Worm (Caenorhabditis elegans): ENCODE results near the gene ZK1055.6.

ZK1055.6 gene

ce11 chrV:6606197-6606596, 3.8 kb upstream of the ZK1055.6 start:
- no peak for TF ChIP-seq elt-2 (tag; optimal IDR thresholded peaks at IDR 0.05)
- no peak for TF ChIP-seq ceh-14 (tag; optimal IDR thresholded peaks at IDR 0.05)
- no peak for TF ChIP-seq hlh-13 (GFP tag; optimal IDR thresholded peaks at IDR 0.05)
- no peak for TF ChIP-seq tbx-7 (tag; optimal IDR thresholded peaks at IDR 0.05)
- no peak for TF ChIP-seq hlh-30 (tag; optimal IDR thresholded peaks at IDR 0.05; ENCODE audit: insufficient read depth)
- TF ChIP-seq ztf-16 (tag; optimal IDR thresholded peaks at IDR 0.05) = no peak
- TF ChIP-seq npax-4 (tag; optimal IDR thresholded peaks at IDR 0.05) = no peak
- no peak for TF ChIP-seq nhr-11 (tag; optimal IDR thresholded peaks at IDR 0.05)
- no peak for TF ChIP-seq hlh-8 (tag; optimal IDR thresholded peaks at IDR 0.05)
- TF ChIP-seq ceh-24 (tag; optimal IDR thresholded peaks at IDR 0.05) = no peak
- TF ChIP-seq ceh-6 (GFP tag; optimal IDR thresholded peaks at IDR 0.05) = no peak

- TF ChIP-seq odd-2 (tag; optimal IDR thresholded peaks at IDR 0.05) (no peak), ahr-1 (tag; optimal IDR thresholded peaks at IDR 0.05) (no peak), ceh-48 (tag; optimal IDR thresholded peaks at IDR 0.05) (no peak), pha-2 (tag; optimal IDR thresholded peaks at IDR 0.05) (no peak), ceh-14 (tag; optimal IDR thresholded peaks at IDR 0.05) (no peak), madf-2 (tag; optimal IDR thresholded peaks at IDR 0.05) (no peak), ztf-16 (tag; optimal IDR thresholded peaks at IDR 0.05) (no peak), fkh-6 (tag; optimal IDR thresholded peaks at IDR 0.05) (no peak), ceh-31 (tag; optimal IDR thresholded peaks at IDR 0.05) (no peak), mec-3 (tag; optimal IDR thresholded peaks at IDR 0.05; ENCODE audit: borderline replicate concordance) (no peak)
Observed at ce11 chrV:6605275-6605674, 2.9 kb upstream of the ZK1055.6 start, which contains the start of gene ZK1055.7. Gene ZK1055.7, minus strand, starts transcription at chrV:6605375.

DNA sequence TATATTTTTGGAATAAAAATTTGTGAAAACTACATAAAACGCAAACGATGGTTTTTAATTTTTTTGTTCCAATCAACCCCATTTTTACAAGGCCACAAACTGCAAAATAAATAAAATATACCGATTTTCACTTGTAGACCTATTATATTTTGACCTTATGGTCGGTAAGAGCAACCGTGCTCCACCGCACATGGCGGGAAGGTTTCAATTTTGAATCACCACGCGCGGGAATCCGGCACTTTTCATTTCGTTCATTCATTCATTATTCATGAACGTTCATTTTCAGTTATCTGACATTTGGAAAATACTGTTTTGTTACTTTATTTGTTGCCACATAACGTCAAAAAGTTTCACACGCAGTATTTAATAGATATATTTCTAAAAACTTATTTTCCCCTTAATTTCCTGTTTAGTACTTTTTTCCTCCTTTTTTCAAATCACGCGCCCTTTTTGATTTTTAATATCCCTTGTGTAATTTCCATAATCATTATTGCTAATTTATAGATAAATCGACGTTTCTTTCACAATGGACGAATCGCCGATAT, 8.6 kb downstream of the ZK1055.6 start, which contains the start of gene hcp-1:
hcp-1 (plus strand) TSS at position 495 of the 545 bp plus-strand sequence.
- TF ChIP-seq K02D7.2 (tag; optimal IDR thresholded peaks at IDR 0.05) (no peak), ama-1 (optimal IDR thresholded peaks at IDR 0.05) (no peak), ets-4 (tag; optimal IDR thresholded peaks at IDR 0.05) (no peak), hlh-30 (tag; optimal IDR thresholded peaks at IDR 0.05; ENCODE audit: insufficient read depth) (no peak), C38D4.7 (GFP tag; optimal IDR thresholded peaks at IDR 0.05) (no peak), pag-3 (tag; optimal IDR thresholded peaks at IDR 0.05; ENCODE audit: borderline replicate concordance) (no peak), ceh-9 (tag; optimal IDR thresholded peaks at IDR 0.05) (no peak), gmeb-2 (tag; optimal IDR thresholded peaks at IDR 0.05) (no peak), tbx-7 (tag; optimal IDR thresholded peaks at IDR 0.05) (no peak), ceh-18 (tag; optimal IDR thresholded peaks at IDR 0.05) (no peak), pqm-1 (tag; optimal IDR thresholded peaks at IDR 0.05) (no peak), ref-2 (tag; optimal IDR thresholded peaks at IDR 0.05) (no peak), unc-42 (tag; optimal IDR thresholded peaks at IDR 0.05) (no peak), ceh-14 (tag; optimal IDR thresholded peaks at IDR 0.05) (no peak), elt-2 (tag; optimal IDR thresholded peaks at IDR 0.05) (no peak), fkh-10 (GFP tag; optimal IDR thresholded peaks at IDR 0.05) (no peak), elt-4 (tag; optimal IDR thresholded peaks at IDR 0.05) (no peak), fkh-6 (tag; optimal IDR thresholded peaks at IDR 0.05) (no peak), madf-2 (tag; optimal IDR thresholded peaks at IDR 0.05) (no peak)

DNA sequence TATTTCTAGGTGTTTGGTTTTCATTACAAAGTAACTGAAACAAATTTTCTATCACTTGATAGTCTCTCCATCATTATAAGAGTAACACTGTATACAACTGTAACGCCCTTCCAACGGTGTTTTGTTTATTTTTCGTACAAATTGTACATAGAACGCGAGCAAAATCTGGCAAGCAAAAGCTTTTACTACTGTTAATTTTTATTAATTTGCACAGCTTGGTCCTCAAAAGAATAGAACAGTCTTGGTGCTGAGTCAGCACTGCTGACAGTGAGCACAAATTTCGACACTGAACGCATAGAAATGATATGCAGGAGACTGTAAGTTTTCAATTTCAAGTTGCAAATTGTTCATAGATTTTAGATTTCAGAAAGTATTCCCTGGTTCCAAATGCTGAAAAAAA, 12.1 kb downstream of the ZK1055.6 start, which contains the start of gene ZK1055.2:
ZK1055.2 (plus strand) TSS at position 301 of the 400 bp plus-strand sequence.
- no peak for TF ChIP-seq sox-4 (tag; optimal IDR thresholded peaks at IDR 0.05)
- TF ChIP-seq ceh-34 (tag; optimal IDR thresholded peaks at IDR 0.05) = no peak
- TF ChIP-seq syd-9 (tag; optimal IDR thresholded peaks at IDR 0.05) = no peak
- no peak for TF ChIP-seq ceh-6 (GFP tag; optimal IDR thresholded peaks at IDR 0.05)
- no peak for TF ChIP-seq ceh-19 (GFP tag; optimal IDR thresholded peaks at IDR 0.05)
- TF ChIP-seq pros-1 (tag; optimal IDR thresholded peaks at IDR 0.05) = no peak
- no peak for TF ChIP-seq sox-2 (GFP tag; IDR thresholded peaks at IDR 0.05)
- TF ChIP-seq ets-4 (tag; optimal IDR thresholded peaks at IDR 0.05) = no peak
- no peak for TF ChIP-seq pha-2 (tag; optimal IDR thresholded peaks at IDR 0.05)
- TF ChIP-seq fkh-10 (GFP tag; optimal IDR thresholded peaks at IDR 0.05) = no peak
- no peak for TF ChIP-seq unc-3 (GFP tag; conservative IDR thresholded peaks at IDR 0.05)
- no peak for TF ChIP-seq unc-3 (tag; optimal IDR thresholded peaks at IDR 0.05)
- no peak for TF ChIP-seq lim-6 (tag; optimal IDR thresholded peaks at IDR 0.05)
- TF ChIP-seq pax-1 (tag; optimal IDR thresholded peaks at IDR 0.05) = no peak
- TF ChIP-seq elt-4 (tag; optimal IDR thresholded peaks at IDR 0.05) = no peak
- TF ChIP-seq hlh-6 (tag; optimal IDR thresholded peaks at IDR 0.05) = no peak
- no peak for TF ChIP-seq madf-2 (tag; optimal IDR thresholded peaks at IDR 0.05)
- no peak for TF ChIP-seq tbx-2 (tag; optimal IDR thresholded peaks at IDR 0.05)
- TF ChIP-seq ama-1 (optimal IDR thresholded peaks at IDR 0.05) = no peak

Data from whole organism, late embryonic.